Worm (Caenorhabditis elegans): ENCODE data around the gene ehn-3.

DNA sequence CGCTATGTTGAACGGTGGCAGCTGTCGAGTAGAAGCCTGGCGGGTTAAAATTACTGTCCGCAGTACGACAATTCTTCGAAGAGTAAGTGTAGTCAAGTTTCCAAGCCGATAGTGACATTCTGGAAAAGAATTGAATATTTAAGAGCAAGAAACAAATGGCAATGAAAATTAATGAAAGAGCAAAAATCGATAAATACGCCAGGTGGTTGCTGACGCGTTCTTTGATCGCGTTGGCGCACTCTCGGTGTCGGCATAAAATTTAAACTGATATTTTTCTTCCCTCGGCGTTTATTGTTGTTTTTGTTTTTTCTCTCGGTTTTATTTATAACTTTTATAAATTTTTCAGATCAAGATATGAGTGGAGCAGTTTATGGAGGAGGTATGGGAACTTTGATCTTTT is 24.3 kb downstream of the ehn-3 start, which contains the start of the genes perm-3 and swsn-6:
- peak; percentile 65 for TF ChIP-seq lsy-2 (tag; optimal IDR thresholded peaks at IDR 0.05)
- TF ChIP-seq unc-39 (tag; optimal IDR thresholded peaks at IDR 0.05), result no peak
- TF ChIP-seq elt-1 (tag; optimal IDR thresholded peaks at IDR 0.05; ENCODE audit: borderline replicate concordance, insufficient read depth), result no peak
- no peak for TF ChIP-seq lin-32 (GFP tag; optimal IDR thresholded peaks at IDR 0.05)
- peak; percentile 58 for TF ChIP-seq pha-4 (tag; optimal IDR thresholded peaks at IDR 0.05)
- TF ChIP-seq snpc-4 (tag; optimal IDR thresholded peaks at IDR 0.05), result no peak
